Worm (Caenorhabditis elegans): ENCODE results near the gene ncx-7.

The ncx-7 gene

DNA sequence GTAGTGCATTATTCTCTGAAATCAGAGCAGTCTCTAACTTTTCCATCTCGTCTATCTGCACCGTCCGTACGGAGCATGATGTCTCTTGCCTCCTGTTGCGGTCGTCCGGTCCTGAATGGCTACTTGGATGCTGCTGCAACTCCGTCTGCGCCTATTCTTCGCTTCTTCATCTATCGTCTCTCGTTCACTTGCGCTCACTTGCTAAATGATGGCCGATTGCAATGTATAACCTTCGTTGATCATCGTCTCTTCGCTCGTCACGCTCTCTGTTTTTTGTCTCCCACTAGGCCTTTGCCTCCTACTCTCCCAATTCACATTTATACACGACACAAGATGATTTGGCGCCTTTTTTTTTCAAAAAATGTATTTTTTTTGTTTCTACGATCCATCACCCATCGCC, 22.8 kb downstream of the ncx-7 start (continued):
- TF ChIP-seq nhr-71 (tag; optimal IDR thresholded peaks at IDR 0.05) (peak; percentile 76), blmp-1 (tag; optimal IDR thresholded peaks at IDR 0.05) (peak; percentile 49), swsn-7 (tag; optimal IDR thresholded peaks at IDR 0.05) (peak; percentile 68), nhr-85 (tag) (no peak)

DNA sequence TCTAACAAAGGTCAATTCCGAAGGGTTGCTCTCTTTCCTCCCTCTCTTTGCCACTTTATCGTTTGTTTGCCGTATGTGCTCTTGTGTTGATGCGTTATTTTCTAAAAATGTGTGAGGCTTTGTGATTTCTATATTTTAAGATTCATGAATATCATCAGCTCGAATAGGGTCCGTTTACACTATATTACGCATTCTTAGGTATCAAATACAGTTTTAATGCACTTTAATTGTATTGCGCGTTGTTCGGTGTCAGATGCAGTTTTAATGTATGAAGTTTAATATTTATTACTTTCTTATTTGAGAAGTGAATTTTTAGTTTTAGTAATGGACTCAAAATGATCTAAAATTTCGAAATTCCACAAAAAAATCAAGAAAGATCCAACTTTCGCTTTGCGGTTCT, 23.7 kb downstream of the ncx-7 start, which contains the start of gene bud-31:
Gene bud-31, minus strand, starts transcription at position 101 of the 400 bp plus-strand sequence.
- TF ChIP-seq C34B4.2 (tag; optimal IDR thresholded peaks at IDR 0.05) (no peak), elt-2 (tag; optimal IDR thresholded peaks at IDR 0.05) (no peak), nhr-71 (tag; optimal IDR thresholded peaks at IDR 0.05) (no peak), alr-1 (tag; optimal IDR thresholded peaks at IDR 0.05; ENCODE audit: borderline replicate concordance) (no peak), grh-1 (GFP tag; IDR thresholded peaks at IDR 0.05) (no peak), efl-1 (optimal IDR thresholded peaks at IDR 0.05) (no peak), efl-1 (GFP tag; optimal IDR thresholded peaks at IDR 0.05 in 1 of 2) (no peak), unc-130 (tag; optimal IDR thresholded peaks at IDR 0.05) (no peak), snpc-4 (tag; optimal IDR thresholded peaks at IDR 0.05) (no peak), lin-13 (GFP tag; optimal IDR thresholded peaks at IDR 0.05) (no peak), efl-3 (GFP tag; optimal IDR thresholded peaks at IDR 0.05) (no peak), fos-1 (tag; optimal IDR thresholded peaks at IDR 0.05) (no peak), ets-5 (GFP tag; IDR thresholded peaks at IDR 0.05) (no peak), ceh-82 (tag; optimal IDR thresholded peaks at IDR 0.05) (no peak), fkh-4 (tag; optimal IDR thresholded peaks at IDR 0.05; ENCODE audit: borderline replicate concordance) (no peak), pag-3 (tag; optimal IDR thresholded peaks at IDR 0.05; ENCODE audit: borderline replicate concordance, insufficient read depth) (no peak), unc-30 (tag; optimal IDR thresholded peaks at IDR 0.05) (no peak), mef-2 (tag; optimal IDR thresholded peaks at IDR 0.05) (no peak), unc-98 (GFP tag; IDR thresholded peaks at IDR 0.05) (no peak), hpl-2 (GFP tag; optimal IDR thresholded peaks at IDR 0.05) (no peak)

DNA sequence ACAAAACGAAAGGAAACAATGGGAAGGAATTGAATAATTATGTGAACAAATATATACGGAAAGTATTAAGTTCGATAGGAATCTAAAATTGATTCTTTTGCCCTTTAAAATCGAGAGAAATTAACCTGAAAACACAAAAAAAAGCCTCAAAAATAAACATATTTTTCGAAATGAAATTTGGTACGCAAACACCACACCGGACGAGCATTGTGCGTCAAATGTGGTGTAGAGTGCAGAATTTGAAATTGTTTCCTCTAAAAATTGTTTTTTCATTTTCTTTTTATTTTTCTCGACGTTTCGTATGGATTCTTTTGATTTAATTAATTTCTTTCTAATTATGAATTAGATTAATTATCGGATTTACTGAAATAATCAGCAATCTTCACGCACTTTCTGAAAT, 24.7 kb downstream of the ncx-7 start:
- TF ChIP-seq lin-35 (GFP tag; optimal IDR thresholded peaks at IDR 0.05) (peak; percentile 44 to 71), efl-1 (optimal IDR thresholded peaks at IDR 0.05) (peak; percentile 36 to 61), efl-1 (GFP tag; optimal IDR thresholded peaks at IDR 0.05 in 1 of 2) (peak; percentile 60 to 96), nhr-12 (tag; optimal IDR thresholded peaks at IDR 0.05) (no peak), dpl-1 (GFP tag; optimal IDR thresholded peaks at IDR 0.05) (peak; percentile 37 to 63 (median 48)), mep-1 (tag; optimal IDR thresholded peaks at IDR 0.05) (peak; percentile 26), nhr-71 (tag; optimal IDR thresholded peaks at IDR 0.05) (peak; percentile 38), lsy-2 (tag; optimal IDR thresholded peaks at IDR 0.05) (peak; percentile 35 to 62), C16A3.4 (tag; optimal IDR thresholded peaks at IDR 0.05) (peak; percentile 29), elt-3 (tag; optimal IDR thresholded peaks at IDR 0.05) (peak in 1 of 6 experiments; percentile 20), aha-1 (tag; optimal IDR thresholded peaks at IDR 0.05) (no peak), nhr-84 (tag; optimal IDR thresholded peaks at IDR 0.05) (no peak), lin-14 (GFP tag; optimal IDR thresholded peaks at IDR 0.05) (peak; percentile 16), ztf-4 (tag; optimal IDR thresholded peaks at IDR 0.05) (no peak), nhr-47 (tag; optimal IDR thresholded peaks at IDR 0.05) (peak; percentile 3), unc-62 (GFP tag; optimal IDR thresholded peaks at IDR 0.05) (no peak), swsn-7 (tag; optimal IDR thresholded peaks at IDR 0.05) (peak; percentile 20), F16B12.6 (tag; optimal IDR thresholded peaks at IDR 0.05) (peak; percentile 87), rnt-1 (tag; optimal IDR thresholded peaks at IDR 0.05) (peak; percentile 7), C34B4.2 (tag; optimal IDR thresholded peaks at IDR 0.05) (no peak), fkh-8 (tag; optimal IDR thresholded peaks at IDR 0.05) (no peak), snu-23 (GFP tag; optimal IDR thresholded peaks at IDR 0.05) (peak; percentile 46), blmp-1 (tag; optimal IDR thresholded peaks at IDR 0.05) (peak; percentile 14)
